Worm (Caenorhabditis elegans) whole organism, L1 larva: ENCODE data around the gene F56C3.9.
A peak's percentile ranks its signal among the peaks of the same experiment; 100 is the strongest.

Source experiments
- C04F5.9 ChIP-seq: sonication (generic microtip); optimal IDR thresholded peaks from 2 replicates; lab custom pipeline; 2016; ENCODE audit warnings: missing genetic modification characterization, missing compliant biosample characterization
- C16A3.4 ChIP-seq: fragments of 150-350 bp; optimal IDR thresholded peaks from 2 replicates; lab custom pipeline; 2014; ENCODE audit warnings: missing biosample characterization, missing genetic modification characterization
- Y116A8C.19 ChIP-seq: sonication (generic microtip); optimal IDR thresholded peaks from 2 replicates; lab custom pipeline; 2016; ENCODE audit warnings: missing compliant biosample characterization, missing genetic modification characterization, borderline replicate concordance
- blmp-1 ChIP-seq: fragments of 150-350 bp; optimal IDR thresholded peaks from 2 replicates; lab custom pipeline; 2014; ENCODE audit warnings: missing biosample characterization, missing genetic modification characterization
- ceh-8 ChIP-seq: fragments of 200-800 bp; sonication (Bioruptor generic); optimal IDR thresholded peaks from 2 replicates; lab custom pipeline; 2018; ENCODE audit warnings: mild to moderate bottlenecking, missing genetic modification characterization, moderate library complexity, missing compliant biosample characterization
- ceh-82 ChIP-seq, 3 experiments: fragments of 150-350 bp in 1 of 3; sonication (generic microtip) in 2 of 3; optimal IDR thresholded peaks; 2 replicates each; lab custom pipeline; 2014 to 2017; ENCODE audit warnings: missing biosample characterization in 3 of 3, missing genetic modification characterization in 3 of 3
- ceh-88 ChIP-seq: fragments of 200-800 bp; sonication (Bioruptor generic); IDR thresholded peaks from 2 replicates; pipeline ENCODE4 v1.3.6; 2022; ENCODE audit warnings: missing genetic modification characterization, missing compliant biosample characterization
- ceh-90 ChIP-seq: sonication (generic microtip); optimal IDR thresholded peaks from 2 replicates; lab custom pipeline; 2016; ENCODE audit warnings: missing genetic modification characterization, missing compliant biosample characterization
- dpl-1 ChIP-seq, 3 experiments: fragments of 150-350 bp in 2 of 3; sonication (generic microtip) in 1 of 3; optimal IDR thresholded peaks; 2 replicates each; lab custom pipeline; 2014 to 2017; ENCODE audit warnings: missing biosample characterization in 3 of 3, missing genetic modification characterization in 3 of 3, missing genetic modification reagents in 3 of 3
- efl-1 ChIP-seq, 4 experiments: fragments of 150-350 bp; optimal IDR thresholded peaks in 3 of 4; peaks in 1 of 4; 1 replicate in 1 of 4; 2 replicates in 3 of 4; lab custom pipeline; 2014; ENCODE audit warnings: missing biosample characterization in 2 of 4, missing genetic modification characterization in 2 of 4, missing genetic modification reagents in 2 of 4
- efl-3 ChIP-seq: fragments of 200-800 bp; sonication (Bioruptor generic); optimal IDR thresholded peaks from 2 replicates; lab custom pipeline; 2018; ENCODE audit warnings: mild to moderate bottlenecking, missing genetic modification characterization, missing compliant biosample characterization
- egl-13 ChIP-seq: sonication (generic microtip); optimal IDR thresholded peaks from 2 replicates; lab custom pipeline; 2016; ENCODE audit warnings: missing genotype, missing genetic modification reagents, missing genetic modification characterization, missing compliant biosample characterization
- egl-27 ChIP-seq, 2 experiments: fragments of 150-350 bp in 1 of 2; sonication (generic microtip); optimal IDR thresholded peaks; 3 replicates each; lab custom pipeline; 2017 to 2018; ENCODE audit warnings: missing biosample characterization in 2 of 2, missing genetic modification characterization in 2 of 2, missing genetic modification reagents in 2 of 2
- elt-2 ChIP-seq: sonication (generic microtip); optimal IDR thresholded peaks from 2 replicates; lab custom pipeline; 2016; ENCODE audit warnings: missing genetic modification characterization, mild to moderate bottlenecking, inconsistent platforms, missing compliant biosample characterization, missing genetic modification reagents
- elt-3 ChIP-seq, 6 experiments: fragments of 150-350 bp in 1 of 6; sonication (generic microtip); optimal IDR thresholded peaks; 2 replicates each; lab custom pipeline; 2017 to 2018; ENCODE audit warnings: missing biosample characterization in 6 of 6, missing genetic modification characterization in 6 of 6, inconsistent platforms in 1 of 6
- ets-5 ChIP-seq: fragments of 200-800 bp; sonication (Bioruptor generic); IDR thresholded peaks from 2 replicates; pipeline ENCODE4 v1.3.6; 2022; ENCODE audit warnings: missing genetic modification characterization, missing compliant biosample characterization
- fkh-4 ChIP-seq: sonication (generic microtip); optimal IDR thresholded peaks from 2 replicates; lab custom pipeline; 2016; ENCODE audit warnings: missing compliant biosample characterization, missing genetic modification characterization, borderline replicate concordance
- fkh-8 ChIP-seq: sonication (generic microtip); optimal IDR thresholded peaks from 2 replicates; lab custom pipeline; 2016; ENCODE audit warnings: mild to moderate bottlenecking, missing genetic modification characterization, missing compliant biosample characterization
- fos-1 ChIP-seq: fragments of 150-350 bp; optimal IDR thresholded peaks from 2 replicates; lab custom pipeline; 2014; ENCODE audit warnings: missing biosample characterization, missing genetic modification characterization
- hlh-17 ChIP-seq: fragments of 200-800 bp; sonication (Bioruptor generic); optimal IDR thresholded peaks from 2 replicates; lab custom pipeline; 2018; ENCODE audit warnings: missing genetic modification characterization, mild to moderate bottlenecking, missing compliant biosample characterization, moderate library complexity, borderline replicate concordance
- lin-15B ChIP-seq: fragments of 150-350 bp; sonication (generic microtip); optimal IDR thresholded peaks from 3 replicates; lab custom pipeline; 2014; ENCODE audit warnings: missing biosample characterization, missing genetic modification characterization
- lin-35 ChIP-seq, 2 experiments: fragments of 150-350 bp; optimal IDR thresholded peaks; 2 replicates each; lab custom pipeline; 2014; ENCODE audit warnings: missing biosample characterization in 2 of 2, missing genetic modification characterization in 2 of 2, missing genetic modification reagents in 2 of 2
- lin-39 ChIP-seq: fragments of 150-350 bp; optimal IDR thresholded peaks from 2 replicates; lab custom pipeline; 2014; ENCODE audit warnings: missing biosample characterization, missing genetic modification reagents, missing genetic modification characterization
- lir-3 ChIP-seq: sonication (generic microtip); optimal IDR thresholded peaks from 2 replicates; lab custom pipeline; 2016; ENCODE audit warnings: mild to moderate bottlenecking, missing genetic modification characterization, moderate library complexity, missing compliant biosample characterization; ENCODE audit not compliant: poor library complexity
- lsy-2 ChIP-seq, 2 experiments: fragments of 150-350 bp; optimal IDR thresholded peaks; 2 replicates each; lab custom pipeline; 2014; ENCODE audit warnings: missing biosample characterization in 2 of 2, missing genetic modification characterization in 2 of 2
- mdl-1 ChIP-seq, 2 experiments: fragments of 150-350 bp; optimal IDR thresholded peaks; 2 replicates each; lab custom pipeline; 2014 to 2017; ENCODE audit warnings: missing biosample characterization in 2 of 2, missing genetic modification characterization in 2 of 2, inconsistent platforms in 1 of 2
- mep-1 ChIP-seq: fragments of 150-350 bp; optimal IDR thresholded peaks from 2 replicates; lab custom pipeline; 2014; ENCODE audit warnings: missing biosample characterization, missing genetic modification characterization
- nhr-11 ChIP-seq: fragments of 150-350 bp; optimal IDR thresholded peaks from 2 replicates; lab custom pipeline; 2014; ENCODE audit warnings: missing biosample characterization, missing genetic modification characterization
- nhr-12 ChIP-seq: sonication (generic microtip); optimal IDR thresholded peaks from 2 replicates; lab custom pipeline; 2017; ENCODE audit warnings: missing biosample characterization, missing genetic modification characterization
- nhr-19 ChIP-seq: fragments of 200-800 bp; sonication (Bioruptor generic); conservative IDR thresholded peaks from 2 replicates; pipeline ENCODE4 v1.3.6; 2022; ENCODE audit warnings: missing genetic modification characterization, missing compliant biosample characterization
- nhr-20 ChIP-seq: sonication (generic microtip); optimal IDR thresholded peaks from 2 replicates; lab custom pipeline; 2016; ENCODE audit warnings: mild to moderate bottlenecking, missing genetic modification characterization, missing compliant biosample characterization
- nhr-28 ChIP-seq: fragments of 150-350 bp; optimal IDR thresholded peaks from 2 replicates; lab custom pipeline; 2014; ENCODE audit warnings: missing biosample characterization, missing genetic modification characterization
- nhr-90 ChIP-seq: sonication (generic microtip); optimal IDR thresholded peaks from 2 replicates; lab custom pipeline; 2016; ENCODE audit warnings: mild to moderate bottlenecking, missing genetic modification characterization, missing compliant biosample characterization; ENCODE audit not compliant: poor library complexity
- pag-3 ChIP-seq: sonication (generic microtip); optimal IDR thresholded peaks from 2 replicates; lab custom pipeline; 2017; ENCODE audit warnings: missing genetic modification characterization, mild to moderate bottlenecking, missing compliant biosample characterization, antibody characterized with exemption, borderline replicate concordance; ENCODE audit not compliant: insufficient read depth
- skn-1 ChIP-seq: fragments of 150-350 bp; optimal IDR thresholded peaks from 2 replicates; lab custom pipeline; 2014; ENCODE audit warnings: missing biosample characterization, missing genetic modification characterization
- snpc-4 ChIP-seq: fragments of 150-350 bp; optimal IDR thresholded peaks from 2 replicates; lab custom pipeline; 2014; ENCODE audit warnings: missing biosample characterization, missing genetic modification characterization
- sox-4 ChIP-seq: sonication (generic microtip); optimal IDR thresholded peaks from 2 replicates; lab custom pipeline; 2016; ENCODE audit warnings: missing genetic modification characterization, missing compliant biosample characterization
- sptf-1 ChIP-seq: fragments of 150-350 bp; optimal IDR thresholded peaks from 2 replicates; lab custom pipeline; 2014; ENCODE audit warnings: missing biosample characterization, missing genetic modification characterization
- sup-37 ChIP-seq: fragments of 200-800 bp; sonication (Bioruptor generic); optimal IDR thresholded peaks from 2 replicates; lab custom pipeline; 2018; ENCODE audit warnings: mild to moderate bottlenecking, missing genetic modification characterization, missing compliant biosample characterization
- swsn-7 ChIP-seq: sonication (generic microtip); optimal IDR thresholded peaks from 2 replicates; lab custom pipeline; 2016; ENCODE audit warnings: missing genetic modification characterization, missing compliant biosample characterization
- tbx-2 ChIP-seq: sonication (generic microtip); optimal IDR thresholded peaks from 2 replicates; lab custom pipeline; 2016; ENCODE audit warnings: missing genetic modification characterization, missing compliant biosample characterization
- tlp-1 ChIP-seq: fragments of 150-350 bp; optimal IDR thresholded peaks from 2 replicates; lab custom pipeline; 2014; ENCODE audit warnings: missing biosample characterization, missing genetic modification characterization
- unc-130 ChIP-seq: fragments of 150-350 bp; optimal IDR thresholded peaks from 2 replicates; lab custom pipeline; 2017; ENCODE audit warnings: missing biosample characterization, missing genetic modification characterization, inconsistent platforms
- unc-86 ChIP-seq: sonication (generic microtip); optimal IDR thresholded peaks from 2 replicates; lab custom pipeline; 2016; ENCODE audit warnings: missing genetic modification characterization, missing compliant biosample characterization
- unc-98 ChIP-seq: fragments of 200-800 bp; sonication (Bioruptor generic); IDR thresholded peaks from 2 replicates; pipeline ENCODE4 v1.3.6; 2022; ENCODE audit warnings: missing genetic modification characterization, missing compliant biosample characterization
- vab-15 ChIP-seq: sonication (generic microtip); optimal IDR thresholded peaks from 2 replicates; lab custom pipeline; 2017; ENCODE audit warnings: missing genotype, mild to moderate bottlenecking, missing genetic modification characterization, missing compliant biosample characterization
- xbp-1 ChIP-seq: sonication (generic microtip); optimal IDR thresholded peaks from 2 replicates; lab custom pipeline; 2016; ENCODE audit warnings: missing genetic modification characterization, missing compliant biosample characterization
- zag-1 ChIP-seq: fragments of 150-350 bp; optimal IDR thresholded peaks from 2 replicates; lab custom pipeline; 2014; ENCODE audit warnings: missing biosample characterization, missing genetic modification characterization
- ztf-11 ChIP-seq, 2 experiments: sonication (generic microtip); optimal IDR thresholded peaks; 2 replicates each; lab custom pipeline; 2016 to 2017; ENCODE audit warnings: missing genetic modification characterization in 2 of 2, missing biosample characterization in 1 of 2, missing compliant biosample characterization in 1 of 2
- ztf-4 ChIP-seq: fragments of 150-350 bp; optimal IDR thresholded peaks from 2 replicates; lab custom pipeline; 2014; ENCODE audit warnings: missing biosample characterization, missing genetic modification characterization

Gene F56C3.9

DNA sequence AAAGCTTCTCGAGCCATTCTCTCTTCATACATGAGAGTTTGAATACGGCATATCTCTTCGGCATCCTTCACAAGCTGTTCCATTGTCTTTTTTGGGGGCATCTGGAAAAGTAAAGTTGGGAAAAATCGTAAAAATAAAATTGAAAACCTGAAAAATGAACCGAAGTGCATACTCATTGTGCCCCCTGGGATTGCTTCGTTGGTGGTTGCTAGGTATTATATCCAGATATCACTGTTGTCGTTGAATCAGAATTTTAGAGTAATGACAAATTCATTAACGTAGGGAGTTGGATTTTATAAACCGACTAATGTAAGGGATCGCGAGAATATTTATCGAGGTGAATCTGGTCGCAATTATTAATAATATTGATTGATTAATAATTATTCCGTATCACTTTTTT lies 12.2 kb downstream of the F56C3.9 start, which contains the start of gene F56C3.10 (continued):
- no peak for TF ChIP-seq tbx-2
- no peak for TF ChIP-seq efl-3 (GFP tag; lab: Kevin White, UChicago)
- TF ChIP-seq, all 84 proteins: peak for 0

DNA sequence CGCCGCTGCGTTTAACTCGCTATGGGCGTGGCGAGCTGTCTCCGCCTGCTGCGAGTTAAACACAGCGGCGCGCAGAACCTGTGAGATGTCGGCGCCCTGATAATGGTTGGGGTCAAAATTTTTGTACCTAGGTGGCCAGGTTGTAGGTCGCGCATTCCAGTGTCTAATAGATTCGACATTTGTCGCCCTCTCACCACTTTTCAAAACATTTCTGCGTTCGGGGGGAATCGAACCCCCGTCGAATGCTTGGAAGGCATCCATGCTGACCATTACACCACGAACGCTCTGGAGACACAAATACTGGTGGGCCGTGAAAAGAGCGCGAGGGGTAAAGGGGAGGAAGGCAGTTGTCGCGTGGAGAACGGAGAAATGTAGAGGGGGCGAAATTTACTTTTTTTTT lies 14.4 kb downstream of the F56C3.9 start:
- TF ChIP-seq xbp-1 (tag; lab: Kevin White, UChicago) (peak; percentile 25), egl-13 (tag; lab: Kevin White, UChicago) (no peak), sptf-1 (tag; lab: Kevin White, UChicago) (no peak), blmp-1 (tag; lab: Kevin White, UChicago) (no peak), elt-3 (tag; optimal IDR thresholded peaks at IDR 0.05; lab: Kevin White, UChicago) (no peak), skn-1 (tag; lab: Kevin White, UChicago) (peak; percentile 81), nhr-90 (tag; lab: Kevin White, UChicago) (peak; percentile 69), sup-37 (GFP tag; lab: Kevin White, UChicago) (no peak), efl-1 (optimal IDR thresholded peaks at IDR 0.05; lab: Kevin White, UChicago) (peak; percentile 9 to 24), efl-1 (GFP tag; optimal IDR thresholded peaks at IDR 0.05 in 1 of 2; lab: Kevin White, UChicago) (peak in 1 of 2 experiments; percentile 63), vab-15 (no peak), nhr-19 (GFP tag; lab: Robert Waterston, UW) (peak; percentile 64), C16A3.4 (tag; lab: Kevin White, UChicago) (peak; percentile 9), ceh-90 (tag; lab: Kevin White, UChicago) (no peak), nhr-12 (tag; lab: Kevin White, UChicago) (no peak), dpl-1 (GFP tag; optimal IDR thresholded peaks at IDR 0.05; lab: Kevin White, UChicago) (peak in 1 of 3 experiments; percentile 19), lin-35 (GFP tag; optimal IDR thresholded peaks at IDR 0.05; lab: Kevin White, UChicago) (peak in 1 of 2 experiments; percentile 62), ztf-11 (tag; optimal IDR thresholded peaks at IDR 0.05; lab: Kevin White, UChicago) (no peak), snpc-4 (tag; lab: Kevin White, UChicago) (peak; percentile 69), lir-3 (no peak), unc-130 (tag; lab: Kevin White, UChicago) (no peak), C04F5.9 (tag; lab: Kevin White, UChicago) (no peak), zag-1 (tag; lab: Kevin White, UChicago) (no peak), fkh-4 (tag; lab: Kevin White, UChicago) (no peak), elt-2 (tag; lab: Kevin White, UChicago) (no peak), sox-4 (tag; lab: Kevin White, UChicago) (no peak), hlh-17 (GFP tag; lab: Kevin White, UChicago) (no peak), pag-3 (tag; lab: Kevin White, UChicago) (no peak), swsn-7 (tag; lab: Kevin White, UChicago) (peak; percentile 33), nhr-11 (tag; lab: Kevin White, UChicago) (no peak), ztf-4 (no peak), lin-15B (no peak), ceh-8 (GFP tag; lab: Kevin White, UChicago) (peak; percentile 55), ets-5 (GFP tag; lab: Robert Waterston, UW) (no peak), ceh-88 (0 out of 2 replicates have a peak, but pooled peaks have one; percentile 20), mep-1 (peak; percentile 42), unc-98 (GFP tag; lab: Robert Waterston, UW) (no peak), nhr-28 (tag; lab: Kevin White, UChicago) (no peak), lin-39 (no peak), fkh-8 (tag; lab: Kevin White, UChicago) (peak; percentile 60), efl-3 (GFP tag; lab: Kevin White, UChicago) (no peak), fos-1 (tag; lab: Kevin White, UChicago) (peak; percentile 36), Y116A8C.19 (no peak), ceh-82 (tag; optimal IDR thresholded peaks at IDR 0.05; lab: Kevin White, UChicago) (peak; percentile 33 to 65 (median 58)), egl-27 (tag; optimal IDR thresholded peaks at IDR 0.05; lab: Kevin White, UChicago) (no peak), unc-86 (tag; lab: Kevin White, UChicago) (peak; percentile 17), lsy-2 (tag; optimal IDR thresholded peaks at IDR 0.05; lab: Kevin White, UChicago) (peak; percentile 32 to 39), mdl-1 (tag; optimal IDR thresholded peaks at IDR 0.05; lab: Kevin White, UChicago) (peak in 1 of 2 experiments; percentile 71), nhr-20 (tag; lab: Kevin White, UChicago) (peak; percentile 34), tlp-1 (no peak)
